Worm (Caenorhabditis elegans) whole organism, L4 larva: ENCODE results near the gene btb-10.
A peak's percentile ranks its signal among the peaks of the same experiment; 100 is the strongest.

Experiments
- ZK546.5 ChIP-seq, 2 experiments: sonication (generic microtip); optimal IDR thresholded peaks; 2 replicates each; lab custom pipeline; 2017; ENCODE audit warnings: missing biosample characterization in 2 of 2, missing genetic modification characterization in 2 of 2
- ama-1 ChIP-seq: fragments of 150-350 bp; optimal IDR thresholded peaks from 2 replicates; lab custom pipeline; 2014; ENCODE audit warnings: inconsistent platforms, mixed read lengths
- ctbp-1 ChIP-seq: fragments of 200-800 bp; sonication (Bioruptor generic); IDR thresholded peaks from 2 replicates; pipeline ENCODE4 v1.3.6; 2022; ENCODE audit warnings: missing genetic modification reagents, missing genetic modification characterization, missing compliant biosample characterization
- fos-1 ChIP-seq: fragments of 150-350 bp; optimal IDR thresholded peaks from 2 replicates; lab custom pipeline; 2014; ENCODE audit warnings: missing biosample characterization, missing genetic modification characterization
- nhr-11 ChIP-seq: fragments of 150-350 bp; optimal IDR thresholded peaks from 2 replicates; lab custom pipeline; 2014; ENCODE audit warnings: missing biosample characterization, missing genetic modification characterization
- nhr-28 ChIP-seq: fragments of 150-350 bp; optimal IDR thresholded peaks from 2 replicates; lab custom pipeline; 2014; ENCODE audit warnings: missing biosample characterization, missing genetic modification characterization
- zag-1 ChIP-seq: fragments of 150-350 bp; optimal IDR thresholded peaks from 2 replicates; lab custom pipeline; 2014; ENCODE audit warnings: missing biosample characterization, missing genetic modification characterization

DNA sequence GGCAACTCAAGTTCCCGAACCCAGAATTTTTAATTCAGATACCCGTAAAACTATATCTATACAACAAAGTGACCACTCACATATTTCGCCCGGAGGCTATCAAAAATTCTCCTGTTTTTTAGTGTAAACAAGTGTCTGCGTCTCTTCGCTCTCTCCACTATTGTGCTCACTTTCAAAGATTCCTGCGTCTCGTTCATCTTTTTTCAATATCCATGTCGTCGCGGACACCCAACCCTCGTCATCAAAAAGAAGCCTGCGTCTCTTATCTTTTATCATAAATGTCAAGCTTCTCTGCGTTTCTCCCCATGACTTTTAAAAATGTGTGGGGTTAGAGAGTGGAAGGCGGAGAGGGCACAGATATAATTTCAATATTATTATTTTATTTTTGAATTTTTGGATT is 24.3 kb upstream of the btb-10 start:
- TF ChIP-seq nhr-11 (tag; lab: Kevin White, UChicago), result peak; percentile 66
- no peak for TF ChIP-seq ZK546.5 (tag; optimal IDR thresholded peaks at IDR 0.05; lab: Kevin White, UChicago)
- no peak for TF ChIP-seq fos-1 (tag; lab: Kevin White, UChicago)
- TF ChIP-seq zag-1 (tag; lab: Kevin White, UChicago), result no peak
- no peak for TF ChIP-seq ama-1 (lab: Kevin White, UChicago)
- TF ChIP-seq ctbp-1 (GFP tag; lab: Robert Waterston, UW), result no peak
- no peak for TF ChIP-seq nhr-28
